Worm (Caenorhabditis elegans) whole organism, L4 larva: Measurements from ENCODE around the gene slfl-5.
A peak's percentile ranks its signal among the peaks of the same experiment; 100 is the strongest.

Experiments used
- D1046.2 ChIP-seq: fragments of 200-800 bp; sonication (Bioruptor generic); IDR thresholded peaks from 2 replicates; pipeline ENCODE4 v1.3.6; 2022; ENCODE audit warnings: missing genetic modification characterization, missing compliant biosample characterization
- F10B5.3 ChIP-seq: sonication (generic microtip); optimal IDR thresholded peaks from 2 replicates; lab custom pipeline; 2016; ENCODE audit warnings: mild to moderate bottlenecking, missing genetic modification characterization, missing compliant biosample characterization
- F37D6.2 ChIP-seq: sonication (generic microtip); optimal IDR thresholded peaks from 2 replicates; lab custom pipeline; 2016; ENCODE audit warnings: mild to moderate bottlenecking, missing genetic modification characterization, missing compliant biosample characterization
- F44E2.7 ChIP-seq: fragments of 200-800 bp; sonication (Bioruptor generic); IDR thresholded peaks from 2 replicates; pipeline ENCODE4 v2.1.2; 2022; ENCODE audit warnings: missing genetic modification characterization, missing compliant biosample characterization
- T26A8.4 ChIP-seq: fragments of 200-800 bp; sonication (Bioruptor generic); IDR thresholded peaks from 2 replicates; pipeline ENCODE4 v1.3.6; 2022; ENCODE audit warnings: missing genetic modification characterization, missing compliant biosample characterization
- Y105C5A.15 ChIP-seq: fragments of 200-800 bp; sonication (Bioruptor generic); IDR thresholded peaks from 2 replicates; pipeline ENCODE4 v1.3.6; 2022; ENCODE audit warnings: missing genetic modification characterization, missing compliant biosample characterization
- Y75B8A.6 ChIP-seq: fragments of 200-800 bp; sonication (Bioruptor generic); IDR thresholded peaks from 2 replicates; pipeline ENCODE4 v1.3.6; 2022; ENCODE audit warnings: missing genetic modification reagents, missing genetic modification characterization, missing compliant biosample characterization
- ZK337.2 ChIP-seq: fragments of 200-800 bp; sonication (Bioruptor generic); IDR thresholded peaks from 2 replicates; pipeline ENCODE4 v1.3.6; 2022; ENCODE audit warnings: missing genetic modification reagents, missing genetic modification characterization, missing compliant biosample characterization
- aha-1 ChIP-seq: fragments of 150-350 bp; peaks from one replicate; lab custom pipeline; 2014; ENCODE audit warnings: missing biosample characterization, missing genetic modification characterization
- ama-1 ChIP-seq: fragments of 150-350 bp; optimal IDR thresholded peaks from 2 replicates; lab custom pipeline; 2014; ENCODE audit warnings: inconsistent platforms, mixed read lengths
- attf-4 ChIP-seq: sonication (generic microtip); optimal IDR thresholded peaks from 3 replicates; lab custom pipeline; 2017; ENCODE audit warnings: missing biosample characterization, missing genetic modification characterization
- ceh-20 ChIP-seq: fragments of 200-800 bp; sonication (Bioruptor generic); IDR thresholded peaks from 2 replicates; pipeline ENCODE4 v1.3.6; 2022; ENCODE audit warnings: missing genetic modification reagents, missing genetic modification characterization, missing compliant biosample characterization
- ceh-28 ChIP-seq: fragments of 150-350 bp; optimal IDR thresholded peaks from 2 replicates; lab custom pipeline; 2014; ENCODE audit warnings: missing biosample characterization, missing genetic modification reagents, missing genetic modification characterization
- ceh-62 ChIP-seq: sonication (generic microtip); optimal IDR thresholded peaks from 2 replicates; lab custom pipeline; 2017; ENCODE audit warnings: missing biosample characterization, missing genetic modification characterization
- ces-1 ChIP-seq: fragments of 150-350 bp; sonication (generic microtip); optimal IDR thresholded peaks from 4 replicates; lab custom pipeline; 2014; ENCODE audit warnings: missing biosample characterization, missing genetic modification reagents, missing genetic modification characterization
- daf-12 ChIP-seq: fragments of 150-350 bp; optimal IDR thresholded peaks from 2 replicates; lab custom pipeline; 2014; ENCODE audit warnings: missing biosample characterization, missing genetic modification reagents, missing genetic modification characterization
- daf-8 ChIP-seq: fragments of 200-800 bp; sonication (Bioruptor generic); IDR thresholded peaks from 2 replicates; pipeline ENCODE4 v1.3.6; 2022; ENCODE audit warnings: missing genetic modification characterization, missing compliant biosample characterization
- dve-1 ChIP-seq: sonication (generic microtip); optimal IDR thresholded peaks from 2 replicates; lab custom pipeline; 2017; ENCODE audit warnings: antibody characterized with exemption, mild to moderate bottlenecking, missing genetic modification characterization, missing compliant biosample characterization; ENCODE audit not compliant: insufficient read depth
- egl-43 ChIP-seq: fragments of 200-800 bp; sonication (Bioruptor generic); IDR thresholded peaks from 2 replicates; pipeline ENCODE4 v1.3.6; 2022; ENCODE audit warnings: missing genetic modification reagents, missing genetic modification characterization, missing compliant biosample characterization
- fkh-10 ChIP-seq: fragments of 150-350 bp; optimal IDR thresholded peaks from 2 replicates; lab custom pipeline; 2014; ENCODE audit warnings: missing biosample characterization, missing genetic modification reagents, missing genetic modification characterization
- hif-1 ChIP-seq, 2 experiments: sonication (generic microtip); optimal IDR thresholded peaks; 2 replicates each; lab custom pipeline; 2016 to 2017; ENCODE audit warnings: missing compliant biosample characterization in 2 of 2, missing genetic modification characterization in 2 of 2, missing genetic modification reagents in 2 of 2, missing genotype in 2 of 2, mild to moderate bottlenecking in 1 of 2
- hlh-30 ChIP-seq: sonication (generic microtip); optimal IDR thresholded peaks from 2 replicates; lab custom pipeline; 2017; ENCODE audit warnings: antibody characterized with exemption, mild to moderate bottlenecking, missing genetic modification characterization, missing compliant biosample characterization; ENCODE audit not compliant: insufficient read depth
- lim-7 ChIP-seq: fragments of 200-800 bp; sonication (Bioruptor generic); IDR thresholded peaks from 2 replicates; pipeline ENCODE4 v1.3.6; 2022; ENCODE audit warnings: missing genetic modification characterization, missing compliant biosample characterization
- lin-13 ChIP-seq: fragments of 150-350 bp; optimal IDR thresholded peaks from 2 replicates; lab custom pipeline; 2014; ENCODE audit warnings: missing biosample characterization, missing genetic modification reagents, missing genetic modification characterization
- lin-29 ChIP-seq: fragments of 200-800 bp; sonication (Bioruptor generic); IDR thresholded peaks from 2 replicates; pipeline ENCODE4 v1.3.6; 2022; ENCODE audit warnings: missing genetic modification reagents, missing genetic modification characterization, missing compliant biosample characterization
- lin-38 ChIP-seq: fragments of 200-800 bp; sonication (Bioruptor generic); IDR thresholded peaks from 2 replicates; pipeline ENCODE4 v1.3.6; 2022; ENCODE audit warnings: missing genetic modification reagents, missing genetic modification characterization, missing compliant biosample characterization
- lin-39 ChIP-seq: fragments of 150-350 bp; optimal IDR thresholded peaks from 2 replicates; lab custom pipeline; 2014; ENCODE audit warnings: missing biosample characterization, missing genetic modification reagents, missing genetic modification characterization
- lir-3 ChIP-seq: sonication (generic microtip); optimal IDR thresholded peaks from 2 replicates; lab custom pipeline; 2016; ENCODE audit warnings: mild to moderate bottlenecking, missing genetic modification characterization, missing compliant biosample characterization
- madf-9 ChIP-seq: fragments of 200-800 bp; sonication (Bioruptor generic); conservative IDR thresholded peaks from 2 replicates; pipeline ENCODE4 v1.3.6; 2022; ENCODE audit warnings: missing genetic modification reagents, missing genetic modification characterization, missing compliant biosample characterization
- mdl-1 ChIP-seq, 2 experiments: fragments of 150-350 bp in 1 of 2; sonication (generic microtip) in 1 of 2; optimal IDR thresholded peaks; 2 replicates each; lab custom pipeline; 2014 to 2017; ENCODE audit warnings: missing biosample characterization in 2 of 2, missing genetic modification characterization in 2 of 2
- mdt-29 ChIP-seq: fragments of 200-800 bp; sonication (Bioruptor generic); IDR thresholded peaks from 2 replicates; pipeline ENCODE4 v1.3.6; 2022; ENCODE audit warnings: missing genetic modification reagents, missing genetic modification characterization, missing compliant biosample characterization
- mep-1 ChIP-seq: fragments of 150-350 bp; sonication (generic microtip); optimal IDR thresholded peaks from 3 replicates; lab custom pipeline; 2014; ENCODE audit warnings: missing biosample characterization, missing genetic modification characterization
- mes-2 ChIP-seq: sonication (generic microtip); optimal IDR thresholded peaks from 2 replicates; lab custom pipeline; 2016; ENCODE audit warnings: missing genotype, mild to moderate bottlenecking, missing genetic modification characterization, missing compliant biosample characterization; ENCODE audit not compliant: poor library complexity, severe bottlenecking
- nhr-10 ChIP-seq: fragments of 150-350 bp; optimal IDR thresholded peaks from 2 replicates; lab custom pipeline; 2014; ENCODE audit warnings: missing biosample characterization, missing genetic modification characterization
- nhr-11 ChIP-seq: fragments of 150-350 bp; optimal IDR thresholded peaks from 2 replicates; lab custom pipeline; 2014; ENCODE audit warnings: missing biosample characterization, missing genetic modification characterization
- nhr-28 ChIP-seq: fragments of 150-350 bp; optimal IDR thresholded peaks from 2 replicates; lab custom pipeline; 2014; ENCODE audit warnings: missing biosample characterization, missing genetic modification characterization
- nhr-42 ChIP-seq: fragments of 200-800 bp; sonication (Bioruptor generic); IDR thresholded peaks from 2 replicates; pipeline ENCODE4 v1.3.6; 2022; ENCODE audit warnings: missing genetic modification characterization, missing compliant biosample characterization
- nhr-6 ChIP-seq: fragments of 150-350 bp; optimal IDR thresholded peaks from 2 replicates; lab custom pipeline; 2014; ENCODE audit warnings: missing biosample characterization, missing genetic modification characterization
- pha-4 ChIP-seq, 2 experiments: fragments of 150-350 bp in 1 of 2; fragments of 200-800 bp in 1 of 2; sonication (Bioruptor generic) in 1 of 2; IDR thresholded peaks in 1 of 2; optimal IDR thresholded peaks in 1 of 2; 2 replicates each; pipeline versions ENCODE4 v1.3.6 to Lab custom; 2014 to 2022; ENCODE audit warnings: missing genetic modification characterization in 2 of 2, missing genetic modification reagents in 2 of 2, missing biosample characterization in 1 of 2, missing compliant biosample characterization in 1 of 2
- pqm-1 ChIP-seq: sonication (generic microtip); optimal IDR thresholded peaks from 2 replicates; lab custom pipeline; 2017; ENCODE audit warnings: missing biosample characterization, missing genetic modification characterization
- skn-1 ChIP-seq: fragments of 150-350 bp; optimal IDR thresholded peaks from 2 replicates; lab custom pipeline; 2014; ENCODE audit warnings: missing biosample characterization, missing genetic modification characterization
- spr-1 ChIP-seq: sonication (generic microtip); optimal IDR thresholded peaks from 2 replicates; lab custom pipeline; 2016; ENCODE audit warnings: mild to moderate bottlenecking, missing genetic modification characterization, missing compliant biosample characterization
- tag-97 ChIP-seq: fragments of 200-800 bp; sonication (Bioruptor generic); IDR thresholded peaks from 2 replicates; pipeline ENCODE4 v1.3.6; 2022; ENCODE audit warnings: missing genetic modification characterization, missing compliant biosample characterization
- unc-39 ChIP-seq: sonication (generic microtip); optimal IDR thresholded peaks from 2 replicates; lab custom pipeline; 2017; ENCODE audit warnings: missing biosample characterization, missing genetic modification characterization
- unc-62 ChIP-seq, 3 experiments: fragments of 150-350 bp in 1 of 3; sonication (generic microtip); optimal IDR thresholded peaks in 2 of 3; peaks in 1 of 3; 1 replicate in 1 of 3; 2 replicates in 2 of 3; lab custom pipeline; 2014 to 2017; ENCODE audit warnings: missing biosample characterization in 3 of 3, missing genetic modification characterization in 3 of 3, missing genetic modification reagents in 3 of 3, missing genotype in 1 of 3
- zag-1 ChIP-seq: fragments of 150-350 bp; optimal IDR thresholded peaks from 2 replicates; lab custom pipeline; 2014; ENCODE audit warnings: missing biosample characterization, missing genetic modification characterization
- zfp-2 ChIP-seq: sonication (generic microtip); optimal IDR thresholded peaks from 2 replicates; lab custom pipeline; 2016; ENCODE audit warnings: mild to moderate bottlenecking, missing genetic modification characterization, missing compliant biosample characterization
- zfp-3 ChIP-seq: fragments of 200-800 bp; sonication (Bioruptor generic); conservative IDR thresholded peaks from 2 replicates; pipeline ENCODE4 v1.3.6; 2022; ENCODE audit warnings: missing genetic modification reagents, missing genetic modification characterization, missing compliant biosample characterization
- zip-2 ChIP-seq: fragments of 150-350 bp; optimal IDR thresholded peaks from 2 replicates; lab custom pipeline; 2014; ENCODE audit warnings: missing biosample characterization, missing genetic modification characterization
- ztf-11 ChIP-seq: fragments of 150-350 bp; optimal IDR thresholded peaks from 2 replicates; lab custom pipeline; 2014; ENCODE audit warnings: missing biosample characterization, missing genetic modification characterization

The slfl-5 gene

ce11 chrV:12288577-12288976, 43.7 kb upstream of the slfl-5 start, which contains the start of gene rskd-1 (continued):
- peak; percentile 38 for TF ChIP-seq hlh-30 (tag; lab: Kevin White, UChicago)
- no peak for TF ChIP-seq ceh-62 (tag; lab: Kevin White, UChicago)
- no peak for TF ChIP-seq aha-1 (tag; lab: Kevin White, UChicago)
- no peak for TF ChIP-seq madf-9 (GFP tag; lab: Robert Waterston, UW)
- peak; percentile 17 for TF ChIP-seq dve-1 (tag; lab: Kevin White, UChicago)
- TF ChIP-seq tag-97 (GFP tag; lab: Robert Waterston, UW), result no peak
- no peak for TF ChIP-seq mdl-1 (tag; optimal IDR thresholded peaks at IDR 0.05; lab: Kevin White, UChicago)
- no peak for TF ChIP-seq ceh-28
- no peak for TF ChIP-seq nhr-10 (tag; lab: Kevin White, UChicago)

ce11 chrV:12287667-12288066, 42.8 kb upstream of the slfl-5 start:
- TF ChIP-seq lin-38 (no peak), F44E2.7 (GFP tag; lab: Robert Waterston, UW) (no peak), lir-3 (tag; lab: Kevin White, UChicago) (no peak), spr-1 (tag; lab: Kevin White, UChicago) (no peak), nhr-28 (tag; lab: Kevin White, UChicago) (no peak), daf-8 (GFP tag; lab: Robert Waterston, UW) (no peak), attf-4 (tag; lab: Kevin White, UChicago) (no peak), nhr-42 (GFP tag; lab: Robert Waterston, UW) (no peak), ceh-20 (GFP tag; lab: Robert Waterston, UW) (no peak), lin-39 (tag; lab: Kevin White, UChicago) (no peak), mep-1 (tag; lab: Kevin White, UChicago) (peak; percentile 0), lin-13 (GFP tag; lab: Kevin White, UChicago) (no peak), lin-29 (GFP tag; lab: Robert Waterston, UW) (no peak), unc-62 (GFP tag; optimal IDR thresholded peaks at IDR 0.05 in 1 of 2; lab: Kevin White, UChicago) (peak in 1 of 2 experiments; percentile 77), unc-62 (tag; optimal IDR thresholded peaks at IDR 0.05; lab: Kevin White, UChicago) (no peak), fkh-10 (GFP tag; lab: Kevin White, UChicago) (peak; percentile 12), zag-1 (tag; lab: Kevin White, UChicago) (no peak), dve-1 (tag; lab: Kevin White, UChicago) (no peak), egl-43 (no peak), nhr-11 (tag; lab: Kevin White, UChicago) (no peak), T26A8.4 (GFP tag; lab: Robert Waterston, UW) (no peak), hif-1 (tag; optimal IDR thresholded peaks at IDR 0.05; lab: Kevin White, UChicago) (no peak), nhr-6 (no peak), unc-39 (tag; lab: Kevin White, UChicago) (no peak), Y75B8A.6 (no peak), ama-1 (lab: Kevin White, UChicago) (no peak), lim-7 (no peak), zfp-2 (no peak), F10B5.3 (tag; lab: Kevin White, UChicago) (no peak), D1046.2 (GFP tag; lab: Robert Waterston, UW) (no peak), pha-4 (GFP tag; IDR thresholded peaks at IDR 0.05; lab: Robert Waterston, UW) (no peak), pha-4 (tag; optimal IDR thresholded peaks at IDR 0.05; lab: Kevin White, UChicago) (no peak), daf-12 (tag; lab: Kevin White, UChicago) (no peak), F37D6.2 (no peak), ztf-11 (tag; lab: Kevin White, UChicago) (no peak), skn-1 (tag; lab: Kevin White, UChicago) (no peak), mes-2 (tag; lab: Kevin White, UChicago) (no peak), zfp-3 (no peak), pqm-1 (no peak), Y105C5A.15 (GFP tag; lab: Robert Waterston, UW) (no peak), mdt-29 (GFP tag; lab: Robert Waterston, UW) (no peak), ZK337.2 (GFP tag; lab: Robert Waterston, UW) (no peak), zip-2 (no peak), hlh-30 (tag; lab: Kevin White, UChicago) (peak; percentile 29), ces-1 (GFP tag; lab: Kevin White, UChicago) (no peak)
